Fruit fly (Drosophila melanogaster) whole organism, embryonic: ENCODE data around the gene Cat.

Experiments used
- BEAF-32 ChIP-seq: fragments of 200-800 bp; sonication (Bioruptor generic); optimal IDR thresholded peaks from 3 replicates; lab custom pipeline; 2017; ENCODE audit warnings: missing biosample characterization, missing genetic modification characterization, mild to moderate bottlenecking, moderate library complexity, missing genetic modification reagents
- CG10366 ChIP-seq: fragments of 200-800 bp; sonication (Bioruptor generic); IDR thresholded peaks from 2 replicates; pipeline ENCODE4 v1.3.6; 2022; ENCODE audit warnings: missing biosample characterization, missing genetic modification characterization
- CG11695 ChIP-seq: fragments of 200-800 bp; sonication (Bioruptor generic); IDR thresholded peaks from 3 replicates; pipeline ENCODE4 v1.3.6; 2022; ENCODE audit warnings: missing biosample characterization, missing genetic modification characterization
- CG12299 ChIP-seq: fragments of 200-800 bp; sonication (Bioruptor generic); optimal IDR thresholded peaks from 2 replicates; lab custom pipeline; 2018; ENCODE audit warnings: missing biosample characterization, mild to moderate bottlenecking, missing genetic modification characterization
- CG13287 ChIP-seq: fragments of 200-800 bp; sonication (Bioruptor generic); IDR thresholded peaks from 2 replicates; pipeline ENCODE4 v1.3.6; 2022; ENCODE audit warnings: missing biosample characterization, missing genetic modification characterization; ENCODE audit not compliant: partially characterized antibody
- CG13775 ChIP-seq: fragments of 200-800 bp; sonication (Bioruptor generic); optimal IDR thresholded peaks from 3 replicates; lab custom pipeline; 2017; ENCODE audit warnings: missing biosample characterization, mild to moderate bottlenecking, missing genetic modification characterization
- CG13894 ChIP-seq: fragments of 200-800 bp; sonication (Bioruptor generic); optimal IDR thresholded peaks from 3 replicates; lab custom pipeline; 2018; ENCODE audit warnings: missing biosample characterization, mild to moderate bottlenecking, missing genetic modification characterization, moderate library complexity
- CG17385 ChIP-seq: fragments of 200-800 bp; sonication (Bioruptor generic); optimal IDR thresholded peaks from 3 replicates; lab custom pipeline; 2018; ENCODE audit warnings: missing biosample characterization, mild to moderate bottlenecking, missing genetic modification characterization
- CG31365 ChIP-seq: fragments of 200-800 bp; sonication (Bioruptor generic); optimal IDR thresholded peaks from 2 replicates; lab custom pipeline; 2018; ENCODE audit warnings: missing biosample characterization, mild to moderate bottlenecking, missing genetic modification characterization
- CG31441 ChIP-seq: fragments of 200-800 bp; sonication (Bioruptor generic); IDR thresholded peaks from 2 replicates; pipeline ENCODE4 v1.3.6; 2022; ENCODE audit warnings: missing biosample characterization, missing genetic modification characterization
- CG3163 ChIP-seq: fragments of 200-800 bp; sonication (Bioruptor generic); optimal IDR thresholded peaks from 3 replicates; lab custom pipeline; 2016; ENCODE audit warnings: missing biosample characterization, missing genetic modification characterization
- CG33213 ChIP-seq: fragments of 200-800 bp; sonication (Bioruptor generic); optimal IDR thresholded peaks from 3 replicates; lab custom pipeline; 2016; ENCODE audit warnings: missing biosample characterization, missing genetic modification characterization
- CG4820 ChIP-seq: fragments of 200-800 bp; sonication (Bioruptor generic); optimal IDR thresholded peaks from 3 replicates; lab custom pipeline; 2016; ENCODE audit warnings: missing biosample characterization, missing genetic modification characterization
- CG5245 ChIP-seq: fragments of 200-800 bp; sonication (Bioruptor generic); optimal IDR thresholded peaks from 3 replicates; lab custom pipeline; 2016; ENCODE audit warnings: missing biosample characterization, missing genetic modification characterization
- CG6175 ChIP-seq: fragments of 200-800 bp; sonication (Bioruptor generic); IDR thresholded peaks from 3 replicates; pipeline ENCODE4 v1.3.6; 2022; ENCODE audit warnings: missing biosample characterization, missing genetic modification characterization
- CG6254 ChIP-seq: fragments of 200-800 bp; sonication (Bioruptor generic); optimal IDR thresholded peaks from 3 replicates; lab custom pipeline; 2017; ENCODE audit warnings: mild to moderate bottlenecking, missing biosample characterization, missing genetic modification reagents, missing genetic modification characterization
- Dek ChIP-seq: fragments of 200-800 bp; sonication (Bioruptor generic); optimal IDR thresholded peaks from 3 replicates; lab custom pipeline; 2019; ENCODE audit warnings: missing biosample characterization, mild to moderate bottlenecking, missing genetic modification characterization, moderate library complexity
- HLHmδ ChIP-seq: fragments of 200-800 bp; sonication (Bioruptor generic); optimal IDR thresholded peaks from 2 replicates; lab custom pipeline; 2018; ENCODE audit warnings: missing biosample characterization, mild to moderate bottlenecking, missing genetic modification characterization, moderate library complexity
- Hr3 ChIP-seq: fragments of 200-800 bp; sonication (Bioruptor generic); optimal IDR thresholded peaks from 3 replicates; lab custom pipeline; 2016; ENCODE audit warnings: missing biosample characterization, missing genetic modification characterization
- Mes4 ChIP-seq: fragments of 200-800 bp; sonication (Bioruptor generic); optimal IDR thresholded peaks from 2 replicates; lab custom pipeline; 2016; ENCODE audit warnings: missing biosample characterization, missing genetic modification characterization
- Myb ChIP-seq: fragments of 200-800 bp; sonication (Bioruptor generic); optimal IDR thresholded peaks from 2 replicates; lab custom pipeline; 2016; ENCODE audit warnings: missing biosample characterization, missing genetic modification characterization
- Neu2 ChIP-seq: fragments of 200-800 bp; sonication (Bioruptor generic); optimal IDR thresholded peaks from 3 replicates; lab custom pipeline; 2016; ENCODE audit warnings: missing biosample characterization, missing genetic modification characterization, borderline replicate concordance
- NfI ChIP-seq: fragments of 200-800 bp; sonication (Bioruptor generic); optimal IDR thresholded peaks from 3 replicates; lab custom pipeline; 2018; ENCODE audit warnings: missing biosample characterization, mild to moderate bottlenecking, missing genetic modification characterization, moderate library complexity
- Oaz ChIP-seq: fragments of 200-800 bp; sonication (Bioruptor generic); IDR thresholded peaks from 2 replicates; pipeline ENCODE4 v1.3.6; 2022; ENCODE audit warnings: missing biosample characterization, missing genetic modification characterization
- Ptx1 ChIP-seq: fragments of 200-800 bp; sonication (Bioruptor generic); IDR thresholded peaks from 2 replicates; pipeline ENCODE4 v1.3.6; 2022; ENCODE audit warnings: missing biosample characterization, missing genetic modification characterization
- Sox100B ChIP-seq: fragments of 200-800 bp; sonication (Bioruptor generic); optimal IDR thresholded peaks from 3 replicates; lab custom pipeline; 2018; ENCODE audit warnings: missing biosample characterization, mild to moderate bottlenecking, missing genetic modification characterization
- Spps ChIP-seq: fragments of 200-800 bp; sonication (Bioruptor generic); optimal IDR thresholded peaks from 2 replicates; lab custom pipeline; 2018; ENCODE audit warnings: missing biosample characterization, mild to moderate bottlenecking, missing genetic modification characterization
- Stat92E ChIP-seq, 3 experiments: fragments of >200 bp in 2 of 3; fragments of 200-800 bp in 1 of 3; sonication (Bioruptor generic) in 1 of 3; optimal IDR thresholded peaks; 2 replicates each; lab custom pipeline; 2017 to 2019; ENCODE audit warnings: missing biosample characterization in 3 of 3, missing genetic modification characterization in 3 of 3, mild to moderate bottlenecking in 1 of 3, moderate library complexity in 1 of 3
- Trl ChIP-seq, 3 experiments: fragments of >200 bp in 2 of 3; fragments of 200-800 bp in 1 of 3; sonication (Bioruptor generic) in 1 of 3; optimal IDR thresholded peaks; 2 replicates in 1 of 3; 3 replicates in 2 of 3; lab custom pipeline; 2016 to 2017; ENCODE audit warnings: missing biosample characterization in 1 of 3, missing genetic modification characterization in 1 of 3
- Usf ChIP-seq: fragments of 200-800 bp; sonication (Bioruptor generic); optimal IDR thresholded peaks from 2 replicates; lab custom pipeline; 2017; ENCODE audit warnings: missing genotype, missing biosample characterization, missing genetic modification characterization
- ab ChIP-seq: fragments of 200-800 bp; sonication (Bioruptor generic); optimal IDR thresholded peaks from 2 replicates; lab custom pipeline; 2016; ENCODE audit warnings: missing biosample characterization, missing genetic modification characterization
- ash1 ChIP-seq: fragments of 200-800 bp; sonication (Bioruptor generic); optimal IDR thresholded peaks from 2 replicates; lab custom pipeline; 2018; ENCODE audit warnings: missing biosample characterization, mild to moderate bottlenecking, missing genetic modification characterization
- br ChIP-seq: fragments of >200 bp; optimal IDR thresholded peaks from 2 replicates; lab custom pipeline; 2017
- chinmo ChIP-seq: fragments of 200-800 bp; sonication (Bioruptor generic); IDR thresholded peaks from 4 replicates; pipeline ENCODE4 v1.3.6; 2022; ENCODE audit warnings: missing biosample characterization, missing genetic modification characterization; ENCODE audit not compliant: partially characterized antibody
- danr ChIP-seq: fragments of 200-800 bp; sonication (Bioruptor generic); IDR thresholded peaks from 2 replicates; pipeline ENCODE4 v1.3.6; 2022; ENCODE audit warnings: missing biosample characterization, missing genetic modification characterization
- ems ChIP-seq: fragments of 200-800 bp; sonication (Bioruptor generic); optimal IDR thresholded peaks from 3 replicates; lab custom pipeline; 2016; ENCODE audit warnings: missing biosample characterization, missing genetic modification characterization
- esg ChIP-seq: fragments of 200-800 bp; sonication (Bioruptor generic); conservative IDR thresholded peaks from 2 replicates; pipeline ENCODE4 v1.3.6; 2022; ENCODE audit warnings: missing biosample characterization, missing genetic modification characterization
- fd102C ChIP-seq: fragments of 200-800 bp; sonication (Bioruptor generic); optimal IDR thresholded peaks from 2 replicates; lab custom pipeline; 2018; ENCODE audit warnings: missing biosample characterization, mild to moderate bottlenecking, missing genetic modification characterization, moderate library complexity
- ftz-f1 ChIP-seq: fragments of 200-800 bp; sonication (Bioruptor generic); optimal IDR thresholded peaks from 2 replicates; lab custom pipeline; 2016; ENCODE audit warnings: missing biosample characterization, missing genetic modification characterization
- gfzf ChIP-seq: fragments of 200-800 bp; sonication (Bioruptor generic); optimal IDR thresholded peaks from 2 replicates; lab custom pipeline; 2016; ENCODE audit warnings: missing biosample characterization, mild to moderate bottlenecking, missing genetic modification characterization, moderate library complexity
- gt ChIP-seq: fragments of 200-800 bp; sonication (Bioruptor generic); IDR thresholded peaks from 2 replicates; pipeline ENCODE4 v1.3.6; 2022; ENCODE audit warnings: missing biosample characterization, missing genetic modification characterization
- inv ChIP-seq: fragments of 200-800 bp; sonication (Bioruptor generic); IDR thresholded peaks from 2 replicates; pipeline ENCODE4 v1.3.6; 2022; ENCODE audit warnings: missing biosample characterization, missing genetic modification characterization; ENCODE audit not compliant: partially characterized antibody
- kay ChIP-seq: fragments of 200-800 bp; sonication (Bioruptor generic); optimal IDR thresholded peaks from 2 replicates; lab custom pipeline; 2016; ENCODE audit warnings: missing biosample characterization, missing genetic modification characterization
- klu ChIP-seq: fragments of 200-800 bp; sonication (Bioruptor generic); IDR thresholded peaks from 2 replicates; pipeline ENCODE4 v1.3.6; 2022; ENCODE audit warnings: missing biosample characterization, missing genetic modification characterization
- lmd ChIP-seq: fragments of 200-800 bp; sonication (Bioruptor generic); IDR thresholded peaks from 2 replicates; pipeline ENCODE4 v1.3.6; 2022; ENCODE audit warnings: missing biosample characterization, missing genetic modification characterization
- pzg ChIP-seq: fragments of 200-800 bp; sonication (Bioruptor generic); optimal IDR thresholded peaks from 3 replicates; lab custom pipeline; 2018; ENCODE audit warnings: missing biosample characterization, mild to moderate bottlenecking, missing genetic modification characterization, moderate library complexity
- stc ChIP-seq: fragments of 200-800 bp; sonication (Bioruptor generic); IDR thresholded peaks from 2 replicates; pipeline ENCODE4 v1.3.6; 2022; ENCODE audit warnings: missing biosample characterization, missing genetic modification characterization
- zen ChIP-seq: fragments of 200-800 bp; sonication (Bioruptor generic); optimal IDR thresholded peaks from 3 replicates; lab custom pipeline; 2018; ENCODE audit warnings: missing biosample characterization, mild to moderate bottlenecking, missing genetic modification characterization, moderate library complexity

Gene Cat

dm6 chr3L:18781653-18782629 lies 40.5 kb upstream of the Cat start (continued):
- TF ChIP-seq Mes4 (GFP tag; lab: Kevin White, UChicago) (no peak), CG33213 (GFP tag; lab: Kevin White, UChicago) (no peak), kay (GFP tag; lab: Kevin White, UChicago) (no peak), Hr3 (GFP tag; lab: Kevin White, UChicago) (peak; percentile 26), CG31441 (GFP tag; lab: Robert Waterston, UW) (peak; percentile 51; the same call in 1 of the 2 replicates), zen (tag; lab: Kevin White, UChicago) (peak; percentile 7), CG13775 (GFP tag; lab: Kevin White, UChicago) (peak; percentile 6), lmd (GFP tag; lab: Robert Waterston, UW) (peak; percentile 57), Ptx1 (GFP tag; lab: Robert Waterston, UW) (peak; percentile 78), esg (GFP tag; lab: Robert Waterston, UW) (peak; percentile 57), CG11695 (GFP tag; lab: Robert Waterston, UW) (peak; percentile 28; the same call in 1 of the 3 replicates), CG13894 (tag; lab: Kevin White, UChicago) (no peak), pzg (GFP tag; lab: Kevin White, UChicago) (no peak), ash1 (GFP tag; lab: Kevin White, UChicago) (no peak), BEAF-32 (GFP tag; lab: Kevin White, UChicago) (no peak), CG6175 (no peak), CG17385 (GFP tag; lab: Kevin White, UChicago) (peak; percentile 62), stc (peak; percentile 63), gfzf (GFP tag; lab: Kevin White, UChicago) (no peak), CG3163 (no peak), CG31365 (no peak), Sox100B (GFP tag; lab: Kevin White, UChicago) (peak; percentile 83), Dek (peak; percentile 40), CG12299 (tag; lab: Kevin White, UChicago) (no peak), fd102C (no peak), chinmo (GFP tag; lab: Robert Waterston, UW) (peak; percentile 100), klu (GFP tag; lab: Robert Waterston, UW) (no peak), NfI (peak; percentile 57), inv (GFP tag; lab: Robert Waterston, UW) (no peak), danr (peak; percentile 9; the same call in 1 of the 2 replicates), CG13287 (GFP tag; lab: Robert Waterston, UW) (peak; percentile 40; the same call in 1 of the 2 replicates), Neu2 (GFP tag; lab: Kevin White, UChicago) (no peak), br (lab: Kevin White, UChicago) (no peak), CG10366 (GFP tag; lab: Robert Waterston, UW) (peak; percentile 53), Oaz (GFP tag; lab: Robert Waterston, UW) (no peak; the same call in 1 of the 2 replicates), CG6254 (no peak), gt (GFP tag; lab: Robert Waterston, UW) (no peak), HLHmδ (GFP tag; lab: Kevin White, UChicago) (no peak), Myb (GFP tag; lab: Kevin White, UChicago) (no peak), Usf (GFP tag; lab: Kevin White, UChicago) (no peak), Spps (no peak), Stat92E (GFP tag; optimal IDR thresholded peaks at IDR 0.05; lab: Kevin White, UChicago) (no peak), ems (no peak), CG4820 (GFP tag; lab: Kevin White, UChicago) (peak; percentile 23), ftz-f1 (peak; percentile 99), CG5245 (no peak), ab (GFP tag; lab: Kevin White, UChicago) (no peak), Trl (optimal IDR thresholded peaks at IDR 0.05; lab: Kevin White, UChicago) (peak in 1 of 2 experiments; percentile 31), Trl (GFP tag; optimal IDR thresholded peaks at IDR 0.05; lab: Kevin White, UChicago) (no peak)
